Worm (Caenorhabditis elegans): ENCODE data around the gene ncs-7.

ce11 chrX:17600139-17600538 is 14.2 kb upstream of the ncs-7 start, which contains the start of gene lec-9:
- TF ChIP-seq jun-1 (tag; optimal IDR thresholded peaks at IDR 0.05) (no peak), unc-62 (GFP tag; optimal IDR thresholded peaks at IDR 0.05) (no peak), fos-1 (tag; optimal IDR thresholded peaks at IDR 0.05) (no peak), snpc-4 (tag; optimal IDR thresholded peaks at IDR 0.05) (no peak), nhr-237 (tag; optimal IDR thresholded peaks at IDR 0.05) (no peak), aha-1 (tag; optimal IDR thresholded peaks at IDR 0.05) (no peak), zag-1 (tag; optimal IDR thresholded peaks at IDR 0.05) (no peak), lin-39 (tag; optimal IDR thresholded peaks at IDR 0.05) (no peak), mdl-1 (tag; optimal IDR thresholded peaks at IDR 0.05) (no peak), ztf-11 (tag; optimal IDR thresholded peaks at IDR 0.05) (no peak)

Measured in whole organism, L1 larva.